Fruit fly (Drosophila melanogaster) whole organism, embryonic: ENCODE measurements around the gene mRpL39.
A peak's percentile ranks its signal among the peaks of the same experiment; 100 is the strongest.

Source experiments
- CG10462 ChIP-seq: fragments of 200-800 bp; sonication (Bioruptor generic); optimal IDR thresholded peaks from 2 replicates; lab custom pipeline; 2016; ENCODE audit warnings: missing biosample characterization, missing genetic modification characterization
- CG10959 ChIP-seq: fragments of 200-800 bp; sonication (Bioruptor generic); IDR thresholded peaks from 2 replicates; pipeline ENCODE4 v1.3.6; 2022; ENCODE audit warnings: missing biosample characterization, missing genetic modification characterization
- CG11085 ChIP-seq: fragments of 200-800 bp; sonication (Bioruptor generic); IDR thresholded peaks from 2 replicates; pipeline ENCODE4 v1.3.6; 2022; ENCODE audit warnings: missing biosample characterization, missing genetic modification characterization
- CG11398 ChIP-seq: fragments of 200-800 bp; sonication (Bioruptor generic); optimal IDR thresholded peaks from 2 replicates; lab custom pipeline; 2016; ENCODE audit warnings: missing biosample characterization, missing genetic modification characterization
- CG11504 ChIP-seq: fragments of 200-800 bp; sonication (Bioruptor generic); optimal IDR thresholded peaks from 3 replicates; lab custom pipeline; 2019; ENCODE audit warnings: missing biosample characterization, mild to moderate bottlenecking, missing genetic modification characterization, moderate library complexity
- CG12942 ChIP-seq: fragments of 200-800 bp; sonication (Bioruptor generic); optimal IDR thresholded peaks from 3 replicates; lab custom pipeline; 2016; ENCODE audit warnings: missing biosample characterization, missing genetic modification characterization
- CG13123 ChIP-seq: fragments of 200-800 bp; sonication (Bioruptor generic); optimal IDR thresholded peaks from 2 replicates; lab custom pipeline; 2016; ENCODE audit warnings: missing biosample characterization, missing genetic modification characterization
- CG1792 ChIP-seq: fragments of 200-800 bp; sonication (Bioruptor generic); optimal IDR thresholded peaks from 2 replicates; lab custom pipeline; 2016; ENCODE audit warnings: missing biosample characterization, missing genetic modification characterization
- CG18011 ChIP-seq: fragments of 200-800 bp; sonication (Bioruptor generic); optimal IDR thresholded peaks from 2 replicates; lab custom pipeline; 2017; ENCODE audit warnings: missing biosample characterization, missing genetic modification characterization, mild to moderate bottlenecking, moderate library complexity, missing genotype
- CG18764 ChIP-seq: fragments of 200-800 bp; sonication (Bioruptor generic); optimal IDR thresholded peaks from 3 replicates; lab custom pipeline; 2016; ENCODE audit warnings: missing biosample characterization, missing genetic modification characterization
- CG32767 ChIP-seq: fragments of 200-800 bp; sonication (Bioruptor generic); IDR thresholded peaks from 2 replicates; pipeline ENCODE4 v1.3.6; 2022; ENCODE audit warnings: missing biosample characterization, missing genetic modification characterization
- CG4282 ChIP-seq: fragments of 200-800 bp; sonication (Bioruptor generic); optimal IDR thresholded peaks from 2 replicates; lab custom pipeline; 2016; ENCODE audit warnings: missing biosample characterization, missing genetic modification characterization
- CG4820 ChIP-seq: fragments of 200-800 bp; sonication (Bioruptor generic); optimal IDR thresholded peaks from 3 replicates; lab custom pipeline; 2016; ENCODE audit warnings: missing biosample characterization, missing genetic modification characterization
- CG5245 ChIP-seq: fragments of 200-800 bp; sonication (Bioruptor generic); optimal IDR thresholded peaks from 3 replicates; lab custom pipeline; 2016; ENCODE audit warnings: missing biosample characterization, missing genetic modification characterization
- CG6254 ChIP-seq: fragments of 200-800 bp; sonication (Bioruptor generic); optimal IDR thresholded peaks from 3 replicates; lab custom pipeline; 2017; ENCODE audit warnings: mild to moderate bottlenecking, missing biosample characterization, missing genetic modification reagents, missing genetic modification characterization
- CG6272 ChIP-seq: fragments of 200-800 bp; sonication (Bioruptor generic); IDR thresholded peaks from 2 replicates; pipeline ENCODE4 v1.3.6; 2022; ENCODE audit warnings: missing biosample characterization, missing genetic modification characterization
- CG7928 ChIP-seq: fragments of 200-800 bp; sonication (Bioruptor generic); optimal IDR thresholded peaks from 2 replicates; lab custom pipeline; 2017; ENCODE audit warnings: missing biosample characterization, mild to moderate bottlenecking, missing genetic modification characterization
- CG8944 ChIP-seq: fragments of 200-800 bp; sonication (Bioruptor generic); optimal IDR thresholded peaks from 3 replicates; lab custom pipeline; 2016; ENCODE audit warnings: missing biosample characterization, missing genetic modification characterization
- CkIIα-i1 ChIP-seq: fragments of 200-800 bp; sonication (Bioruptor generic); IDR thresholded peaks from 2 replicates; pipeline ENCODE4 v1.3.6; 2022; ENCODE audit warnings: missing biosample characterization, missing genetic modification characterization
- H2.0 ChIP-seq: fragments of 200-800 bp; sonication (Bioruptor generic); IDR thresholded peaks from 2 replicates; pipeline ENCODE4 v1.3.6; 2022; ENCODE audit warnings: missing biosample characterization, missing genetic modification characterization
- Hmr ChIP-seq: fragments of 200-800 bp; sonication (Bioruptor generic); optimal IDR thresholded peaks from 3 replicates; lab custom pipeline; 2017; ENCODE audit warnings: mild to moderate bottlenecking, missing biosample characterization, missing genetic modification reagents, missing genetic modification characterization
- Hr39 ChIP-seq: fragments of >200 bp; optimal IDR thresholded peaks from 2 replicates; lab custom pipeline; 2017
- Hsf ChIP-seq: fragments of 200-800 bp; sonication (Bioruptor generic); optimal IDR thresholded peaks from 3 replicates; lab custom pipeline; 2016; ENCODE audit warnings: missing biosample characterization, missing genetic modification characterization
- MESR4 ChIP-seq: fragments of 200-800 bp; sonication (Bioruptor generic); optimal IDR thresholded peaks from 2 replicates; lab custom pipeline; 2018; ENCODE audit warnings: missing biosample characterization, mild to moderate bottlenecking, missing genetic modification characterization, moderate library complexity
- Mrtf ChIP-seq: fragments of 200-800 bp; sonication (Bioruptor generic); IDR thresholded peaks from 3 replicates; pipeline ENCODE4 v1.3.6; 2022; ENCODE audit warnings: missing biosample characterization, missing genetic modification characterization
- Ptx1 ChIP-seq: fragments of 200-800 bp; sonication (Bioruptor generic); IDR thresholded peaks from 2 replicates; pipeline ENCODE4 v1.3.6; 2022; ENCODE audit warnings: missing biosample characterization, missing genetic modification characterization
- Ravus ChIP-seq: fragments of 200-800 bp; sonication (Bioruptor generic); IDR thresholded peaks from 2 replicates; pipeline ENCODE4 v1.3.6; 2022; ENCODE audit warnings: missing biosample characterization, missing genetic modification characterization
- Rfx ChIP-seq: fragments of 200-800 bp; sonication (Bioruptor generic); IDR thresholded peaks from 2 replicates; pipeline ENCODE4 v1.3.6; 2022; ENCODE audit warnings: missing biosample characterization, missing genetic modification characterization
- Sry-δ ChIP-seq: fragments of 200-800 bp; sonication (Bioruptor generic); optimal IDR thresholded peaks from 2 replicates; lab custom pipeline; 2016; ENCODE audit warnings: missing biosample characterization, missing genetic modification characterization
- Taf1 ChIP-seq: fragments of 200-800 bp; sonication (Bioruptor generic); IDR thresholded peaks from 2 replicates; pipeline ENCODE4 v1.3.6; 2022; ENCODE audit warnings: missing biosample characterization, missing genetic modification characterization
- ase ChIP-seq: fragments of 200-800 bp; sonication (Bioruptor generic); IDR thresholded peaks from 3 replicates; pipeline ENCODE4 v1.3.6; 2022; ENCODE audit warnings: missing biosample characterization, missing genetic modification characterization
- az2 ChIP-seq: fragments of 200-800 bp; sonication (Bioruptor generic); optimal IDR thresholded peaks from 3 replicates; lab custom pipeline; 2016; ENCODE audit warnings: missing biosample characterization, missing genetic modification characterization
- bsh ChIP-seq, 2 experiments: fragments of 200-800 bp; sonication (Bioruptor generic); optimal IDR thresholded peaks; 2 replicates each; lab custom pipeline; 2017 to 2018; ENCODE audit warnings: mild to moderate bottlenecking in 2 of 2, missing biosample characterization in 2 of 2, missing genetic modification characterization in 2 of 2, moderate library complexity in 1 of 2
- chm ChIP-seq: fragments of 200-800 bp; sonication (Bioruptor generic); IDR thresholded peaks from 2 replicates; pipeline ENCODE4 v1.3.6; 2022; ENCODE audit warnings: missing biosample characterization, missing genetic modification characterization
- crol ChIP-seq: fragments of 200-800 bp; sonication (Bioruptor generic); IDR thresholded peaks from 2 replicates; pipeline ENCODE4 v1.3.6; 2022; ENCODE audit warnings: missing biosample characterization, missing genetic modification characterization
- dan ChIP-seq: fragments of 200-800 bp; sonication (Bioruptor generic); IDR thresholded peaks from 2 replicates; pipeline ENCODE4 v1.3.6; 2022; ENCODE audit warnings: missing biosample characterization, missing genetic modification characterization
- disco-r ChIP-seq: fragments of 200-800 bp; sonication (Bioruptor generic); optimal IDR thresholded peaks from 2 replicates; lab custom pipeline; 2016; ENCODE audit warnings: missing biosample characterization, missing genetic modification characterization
- dpn ChIP-seq, 2 experiments: fragments of 200-800 bp; sonication (Bioruptor generic); optimal IDR thresholded peaks; 3 replicates each; lab custom pipeline; 2016; ENCODE audit warnings: missing biosample characterization in 2 of 2, missing genetic modification characterization in 2 of 2
- fd64A ChIP-seq: fragments of 200-800 bp; sonication (Bioruptor generic); optimal IDR thresholded peaks from 3 replicates; lab custom pipeline; 2018; ENCODE audit warnings: missing biosample characterization, mild to moderate bottlenecking, missing genetic modification characterization
- h ChIP-seq: fragments of >200 bp; optimal IDR thresholded peaks from 2 replicates; lab custom pipeline; 2017
- inv ChIP-seq: fragments of 200-800 bp; sonication (Bioruptor generic); IDR thresholded peaks from 2 replicates; pipeline ENCODE4 v1.3.6; 2022; ENCODE audit warnings: missing biosample characterization, missing genetic modification characterization; ENCODE audit not compliant: partially characterized antibody
- jumu ChIP-seq: fragments of 200-800 bp; sonication (Bioruptor generic); optimal IDR thresholded peaks from 3 replicates; lab custom pipeline; 2016; ENCODE audit warnings: missing biosample characterization, missing genetic modification characterization
- nau ChIP-seq: fragments of 200-800 bp; sonication (Bioruptor generic); optimal IDR thresholded peaks from 3 replicates; lab custom pipeline; 2017; ENCODE audit warnings: missing biosample characterization, mild to moderate bottlenecking, missing genetic modification characterization, missing genetic modification reagents
- peb ChIP-seq: fragments of 200-800 bp; sonication (Bioruptor generic); IDR thresholded peaks from 2 replicates; pipeline ENCODE4 v1.3.6; 2022; ENCODE audit warnings: missing biosample characterization, missing genetic modification characterization
- sc ChIP-seq, 3 experiments: fragments of >200 bp in 2 of 3; fragments of 200-800 bp in 1 of 3; sonication (Bioruptor generic) in 1 of 3; optimal IDR thresholded peaks; 2 replicates in 2 of 3; 3 replicates in 1 of 3; lab custom pipeline; 2017; ENCODE audit warnings: mild to moderate bottlenecking in 1 of 3, missing biosample characterization in 1 of 3, missing genetic modification characterization in 1 of 3, missing genetic modification reagents in 1 of 3
- sna ChIP-seq: fragments of 200-800 bp; sonication (Bioruptor generic); IDR thresholded peaks from 2 replicates; pipeline ENCODE4 v1.3.6; 2022; ENCODE audit warnings: missing biosample characterization, missing genetic modification characterization; ENCODE audit not compliant: partially characterized antibody
- stc ChIP-seq: fragments of 200-800 bp; sonication (Bioruptor generic); IDR thresholded peaks from 2 replicates; pipeline ENCODE4 v1.3.6; 2022; ENCODE audit warnings: missing biosample characterization, missing genetic modification characterization
- tio ChIP-seq: fragments of 200-800 bp; sonication (Bioruptor generic); optimal IDR thresholded peaks from 2 replicates; lab custom pipeline; 2017; ENCODE audit warnings: missing biosample characterization, missing genetic modification characterization, inconsistent platforms
- trh ChIP-seq: fragments of 200-800 bp; sonication (Bioruptor generic); optimal IDR thresholded peaks from 2 replicates; lab custom pipeline; 2016; ENCODE audit warnings: missing biosample characterization, missing genetic modification characterization
- wor ChIP-seq: fragments of 200-800 bp; sonication (Bioruptor generic); IDR thresholded peaks from 2 replicates; pipeline ENCODE4 v1.3.6; 2022; ENCODE audit warnings: missing biosample characterization, missing genetic modification characterization

Gene mRpL39

DNA sequence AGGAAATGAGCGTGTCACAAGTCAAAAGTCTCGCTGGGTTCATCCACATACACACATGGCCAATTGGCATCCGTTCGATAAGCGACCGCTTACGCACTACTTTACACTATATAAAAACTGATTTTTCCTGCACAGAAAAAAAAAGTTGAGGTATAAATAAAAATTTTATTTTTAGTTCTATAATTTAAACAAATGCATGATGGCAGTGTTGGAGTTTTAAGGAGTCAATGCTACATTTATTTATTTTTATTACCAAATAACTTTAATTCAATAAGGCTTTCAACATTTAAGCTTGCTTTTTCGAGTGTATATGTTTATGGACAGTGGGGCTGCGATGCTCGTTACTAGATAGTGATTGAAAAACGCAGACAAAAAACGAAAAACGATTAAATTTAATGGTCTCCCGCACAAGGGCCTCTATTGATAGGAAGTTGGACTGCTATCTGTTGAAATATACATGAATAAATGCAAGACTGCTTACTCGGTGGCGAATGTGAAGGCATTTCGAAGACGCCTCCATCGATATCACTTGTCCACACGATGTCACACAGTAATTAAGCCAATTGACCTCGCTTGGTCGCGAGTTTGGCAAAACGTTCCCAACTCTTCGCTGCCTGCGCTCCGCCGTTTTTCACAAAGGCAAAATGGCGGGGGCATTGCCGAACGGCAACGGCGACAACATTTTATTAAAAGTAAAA is 12.3 kb upstream of the mRpL39 start (continued):
- TF ChIP-seq Sry-δ (GFP tag; lab: Kevin White, UChicago) (no peak), CG1792 (GFP tag; lab: Kevin White, UChicago) (peak; percentile 62), CG4282 (no peak), trh (GFP tag; lab: Kevin White, UChicago) (peak; percentile 28), Rfx (GFP tag; lab: Robert Waterston, UW) (peak; percentile 75), wor (GFP tag; lab: Robert Waterston, UW) (peak; percentile 61), jumu (GFP tag; lab: Kevin White, UChicago) (peak; percentile 15), CG18011 (GFP tag; lab: Kevin White, UChicago) (peak; percentile 17), peb (0 out of 2 replicates have a peak, but pooled peaks have one; percentile 49), dpn (GFP tag; optimal IDR thresholded peaks at IDR 0.05; lab: Kevin White, UChicago) (peak in 1 of 2 experiments; percentile 60), CG4820 (GFP tag; lab: Kevin White, UChicago) (peak; percentile 75), Ravus (GFP tag; lab: Robert Waterston, UW) (peak; percentile 23; the same call in 1 of the 2 replicates), CG6254 (GFP tag; lab: Kevin White, UChicago) (peak; percentile 49), chm (GFP tag; lab: Robert Waterston, UW) (peak; percentile 65; the same call in 1 of the 2 replicates), ase (GFP tag; lab: Robert Waterston, UW) (peak; percentile 68; the same call in 1 of the 3 replicates), CG11504 (tag; lab: Kevin White, UChicago) (peak; percentile 89), dan (GFP tag; lab: Robert Waterston, UW) (no peak), H2.0 (peak; percentile 57; the same call in 1 of the 2 replicates), MESR4 (GFP tag; lab: Kevin White, UChicago) (no peak), disco-r (no peak), CG10959 (peak; percentile 80), Hsf (GFP tag; lab: Kevin White, UChicago) (peak; percentile 44), CG11398 (GFP tag; lab: Kevin White, UChicago) (no peak), fd64A (GFP tag; lab: Kevin White, UChicago) (no peak), Mrtf (GFP tag; lab: Robert Waterston, UW) (no peak), Ptx1 (peak; percentile 82), nau (GFP tag; lab: Kevin White, UChicago) (peak; percentile 25), CkIIα-i1 (GFP tag; lab: Robert Waterston, UW) (no peak), az2 (peak; percentile 74), CG32767 (GFP tag; lab: Robert Waterston, UW) (peak; percentile 65; the same call in 1 of the 2 replicates), Hr39 (lab: Kevin White, UChicago) (no peak), CG7928 (GFP tag; lab: Kevin White, UChicago) (no peak), CG10462 (no peak), sna (no peak), stc (GFP tag; lab: Robert Waterston, UW) (peak; percentile 57), Taf1 (GFP tag; lab: Robert Waterston, UW) (peak; percentile 55; the same call in 1 of the 2 replicates), CG18764 (GFP tag; lab: Kevin White, UChicago) (peak; percentile 48), CG11085 (GFP tag; lab: Robert Waterston, UW) (0 out of 2 replicates have a peak, but pooled peaks have one; percentile 33), tio (peak; percentile 48), h (no peak), bsh (GFP tag; optimal IDR thresholded peaks at IDR 0.05; lab: Kevin White, UChicago) (peak; percentile 42 to 85), CG6272 (peak; percentile 37; the same call in 1 of the 2 replicates), CG12942 (GFP tag; lab: Kevin White, UChicago) (peak; percentile 57), CG13123 (peak; percentile 13), Hmr (GFP tag; lab: Kevin White, UChicago) (peak; percentile 62), inv (GFP tag; lab: Robert Waterston, UW) (no peak), sc (optimal IDR thresholded peaks at IDR 0.05; lab: Kevin White, UChicago) (no peak), sc (GFP tag; optimal IDR thresholded peaks at IDR 0.05; lab: Kevin White, UChicago) (peak; percentile 20), CG8944 (GFP tag; lab: Kevin White, UChicago) (no peak), CG5245 (GFP tag; lab: Kevin White, UChicago) (peak; percentile 58), crol (GFP tag; lab: Robert Waterston, UW) (no peak)
